Worm (Caenorhabditis elegans): ENCODE results near the gene dhs-6.

DNA sequence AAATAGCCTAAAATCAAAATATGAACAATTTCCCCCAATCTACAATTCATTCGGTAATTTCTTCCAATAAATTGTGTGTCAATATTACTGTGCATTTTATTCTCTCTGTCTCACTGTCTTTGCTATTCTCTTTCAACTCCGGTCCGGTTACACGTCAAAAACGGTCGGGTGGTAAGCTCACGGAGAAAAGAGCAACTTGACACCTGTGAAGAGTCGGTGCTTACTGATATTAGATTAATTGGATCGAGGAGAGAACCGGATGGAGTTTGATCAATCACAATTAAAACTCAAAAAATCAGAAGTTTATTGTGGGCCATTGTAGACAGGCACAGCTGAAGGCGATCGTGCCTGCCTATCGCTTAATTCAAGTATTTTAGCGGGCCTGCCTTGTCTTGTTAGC, 44.2 kb downstream of the dhs-6 start:
- TF ChIP-seq zfp-3 (GFP tag; conservative IDR thresholded peaks at IDR 0.05) (peak; percentile 83; the same call in 1 of the 2 replicates), nhr-111 (GFP tag; optimal IDR thresholded peaks at IDR 0.05) (no peak), mxl-3 (GFP tag; optimal IDR thresholded peaks at IDR 0.05) (no peak)
